Fruit fly (Drosophila melanogaster) whole organism, embryonic: ENCODE results near the gene CG31636.

Experiments
- ATbp ChIP-seq: fragments of 200-800 bp; sonication (Bioruptor generic); optimal IDR thresholded peaks from 2 replicates; lab custom pipeline; 2017; ENCODE audit warnings: missing biosample characterization, mild to moderate bottlenecking, missing genetic modification characterization, missing genetic modification reagents
- Aef1 ChIP-seq: fragments of 200-800 bp; sonication (Bioruptor generic); IDR thresholded peaks from 3 replicates; pipeline ENCODE4 v1.3.6; 2022; ENCODE audit warnings: missing biosample characterization, missing genetic modification characterization
- Antp ChIP-seq: fragments of 200-800 bp; sonication (Bioruptor generic); optimal IDR thresholded peaks from 3 replicates; lab custom pipeline; 2016; ENCODE audit warnings: missing biosample characterization, missing genetic modification characterization
- Awh ChIP-seq: fragments of 200-800 bp; sonication (Bioruptor generic); IDR thresholded peaks from 2 replicates; pipeline ENCODE4, ENCODE4 v1.3.6; 2022; ENCODE audit warnings: missing biosample characterization, missing genetic modification characterization
- B-H1 ChIP-seq: fragments of 200-800 bp; sonication (Bioruptor generic); IDR thresholded peaks from 3 replicates; pipeline ENCODE4 v1.3.6; 2022; ENCODE audit warnings: missing biosample characterization, missing genetic modification characterization
- C15 ChIP-seq: fragments of 200-800 bp; sonication (Bioruptor generic); IDR thresholded peaks from 3 replicates; pipeline ENCODE4 v1.3.6; 2022; ENCODE audit warnings: missing biosample characterization, missing genetic modification characterization
- CG10565 ChIP-seq: fragments of 200-800 bp; sonication (Bioruptor generic); optimal IDR thresholded peaks from 3 replicates; lab custom pipeline; 2016; ENCODE audit warnings: missing biosample characterization, mild to moderate bottlenecking, missing genetic modification characterization
- CG10654 ChIP-seq: fragments of 200-800 bp; sonication (Bioruptor generic); optimal IDR thresholded peaks from 2 replicates; lab custom pipeline; 2016; ENCODE audit warnings: missing biosample characterization, missing genetic modification characterization
- CG10959 ChIP-seq: fragments of 200-800 bp; sonication (Bioruptor generic); IDR thresholded peaks from 2 replicates; pipeline ENCODE4 v1.3.6; 2022; ENCODE audit warnings: missing biosample characterization, missing genetic modification characterization
- CG11456 ChIP-seq: fragments of 200-800 bp; sonication (Bioruptor generic); IDR thresholded peaks from 3 replicates; pipeline ENCODE4 v1.3.6; 2022; ENCODE audit warnings: missing biosample characterization, missing genetic modification characterization
- CG12155 ChIP-seq: fragments of 200-800 bp; sonication (Bioruptor generic); optimal IDR thresholded peaks from 3 replicates; lab custom pipeline; 2016; ENCODE audit warnings: missing biosample characterization, missing genetic modification characterization
- CG15011 ChIP-seq: fragments of 200-800 bp; sonication (Bioruptor generic); optimal IDR thresholded peaks from 3 replicates; lab custom pipeline; 2018; ENCODE audit warnings: missing biosample characterization, mild to moderate bottlenecking, missing genetic modification characterization
- CG16863 ChIP-seq: fragments of 200-800 bp; sonication (Bioruptor generic); optimal IDR thresholded peaks from 3 replicates; lab custom pipeline; 2016; ENCODE audit warnings: missing biosample characterization, missing genetic modification characterization
- CG17829 ChIP-seq: fragments of 200-800 bp; optimal IDR thresholded peaks from 2 replicates; lab custom pipeline; 2019; ENCODE audit warnings: missing biosample characterization, mild to moderate bottlenecking, missing genetic modification characterization, moderate library complexity
- CG18476 ChIP-seq: fragments of 200-800 bp; sonication (Bioruptor generic); optimal IDR thresholded peaks from 2 replicates; lab custom pipeline; 2016; ENCODE audit warnings: missing biosample characterization, mild to moderate bottlenecking, missing genetic modification characterization
- CG2202 ChIP-seq: fragments of 200-800 bp; sonication (Bioruptor generic); optimal IDR thresholded peaks from 2 replicates; lab custom pipeline; 2018; ENCODE audit warnings: missing biosample characterization, mild to moderate bottlenecking, missing genetic modification characterization
- CG33557 ChIP-seq: fragments of 200-800 bp; sonication (Bioruptor generic); optimal IDR thresholded peaks from 2 replicates; lab custom pipeline; 2019; ENCODE audit warnings: missing biosample characterization, mild to moderate bottlenecking, missing genetic modification characterization, moderate library complexity
- CG3407 ChIP-seq: fragments of 200-800 bp; sonication (Bioruptor generic); optimal IDR thresholded peaks from 2 replicates; lab custom pipeline; 2018; ENCODE audit warnings: missing biosample characterization, mild to moderate bottlenecking, missing genetic modification characterization
- CG4424 ChIP-seq: fragments of 200-800 bp; sonication (Bioruptor generic); optimal IDR thresholded peaks from 3 replicates; lab custom pipeline; 2016; ENCODE audit warnings: missing biosample characterization, missing genetic modification characterization
- CG4617 ChIP-seq: fragments of 200-800 bp; sonication (Bioruptor generic); optimal IDR thresholded peaks from 3 replicates; lab custom pipeline; 2016; ENCODE audit warnings: missing biosample characterization, missing genetic modification characterization, borderline replicate concordance
- CG6813 ChIP-seq: fragments of 200-800 bp; sonication (Bioruptor generic); optimal IDR thresholded peaks from 2 replicates; lab custom pipeline; 2017; ENCODE audit warnings: missing biosample characterization, missing genetic modification characterization, mild to moderate bottlenecking, moderate library complexity, missing genetic modification reagents
- CG7928 ChIP-seq: fragments of 200-800 bp; sonication (Bioruptor generic); optimal IDR thresholded peaks from 2 replicates; lab custom pipeline; 2017; ENCODE audit warnings: missing biosample characterization, mild to moderate bottlenecking, missing genetic modification characterization
- CG7963 ChIP-seq: fragments of 200-800 bp; sonication (Bioruptor generic); IDR thresholded peaks from 3 replicates; pipeline ENCODE4 v1.3.6; 2022; ENCODE audit warnings: missing biosample characterization, missing genetic modification characterization; ENCODE audit not compliant: partially characterized antibody
- CG9727 ChIP-seq: fragments of 200-800 bp; sonication (Bioruptor generic); optimal IDR thresholded peaks from 3 replicates; lab custom pipeline; 2017; ENCODE audit warnings: missing biosample characterization, mild to moderate bottlenecking, missing genetic modification characterization
- Dad ChIP-seq: fragments of 200-800 bp; sonication (Bioruptor generic); optimal IDR thresholded peaks from 3 replicates; lab custom pipeline; 2016; ENCODE audit warnings: missing biosample characterization, missing genetic modification characterization
- Dfd ChIP-seq, 2 experiments: fragments of >200 bp; optimal IDR thresholded peaks; 2 replicates each; lab custom pipeline; 2017; ENCODE audit warnings: missing biosample characterization in 2 of 2, missing genetic modification characterization in 2 of 2
- Drgx ChIP-seq: fragments of 200-800 bp; sonication (Bioruptor generic); IDR thresholded peaks from 2 replicates; pipeline ENCODE4 v1.3.6; 2022; ENCODE audit warnings: missing biosample characterization, missing genetic modification characterization
- E2f1 ChIP-seq: fragments of 200-800 bp; sonication (Bioruptor generic); IDR thresholded peaks from 2 replicates; pipeline ENCODE4 v1.3.6; 2022; ENCODE audit warnings: missing biosample characterization, missing genetic modification characterization
- Eip74EF ChIP-seq, 2 experiments: fragments of 200-800 bp in 1 of 2; fragments of >200 bp in 1 of 2; sonication (Bioruptor generic) in 1 of 2; optimal IDR thresholded peaks; 2 replicates each; lab custom pipeline; 2017 to 2019; ENCODE audit warnings: missing biosample characterization in 2 of 2, missing genetic modification characterization in 2 of 2, mild to moderate bottlenecking in 1 of 2, moderate library complexity in 1 of 2
- H2.0 ChIP-seq: fragments of 200-800 bp; sonication (Bioruptor generic); IDR thresholded peaks from 2 replicates; pipeline ENCODE4 v1.3.6; 2022; ENCODE audit warnings: missing biosample characterization, missing genetic modification characterization
- MBD-R2 ChIP-seq: fragments of 200-800 bp; sonication (Bioruptor generic); IDR thresholded peaks from 2 replicates; pipeline ENCODE4 v1.3.6; 2022; ENCODE audit warnings: missing biosample characterization, missing genetic modification characterization
- Rx ChIP-seq: fragments of 200-800 bp; sonication (Bioruptor generic); IDR thresholded peaks from 2 replicates; pipeline ENCODE4 v1.3.6; 2022; ENCODE audit warnings: missing biosample characterization, missing genetic modification characterization
- Sox102F ChIP-seq: fragments of 200-800 bp; sonication (Bioruptor generic); optimal IDR thresholded peaks from 2 replicates; lab custom pipeline; 2018; ENCODE audit warnings: missing biosample characterization, mild to moderate bottlenecking, missing genetic modification characterization, moderate library complexity
- Stat92E ChIP-seq, 3 experiments: fragments of >200 bp in 2 of 3; fragments of 200-800 bp in 1 of 3; sonication (Bioruptor generic) in 1 of 3; optimal IDR thresholded peaks; 2 replicates each; lab custom pipeline; 2017 to 2019; ENCODE audit warnings: missing biosample characterization in 3 of 3, missing genetic modification characterization in 3 of 3, mild to moderate bottlenecking in 1 of 3, moderate library complexity in 1 of 3
- Taf1 ChIP-seq: fragments of 200-800 bp; sonication (Bioruptor generic); IDR thresholded peaks from 2 replicates; pipeline ENCODE4 v1.3.6; 2022; ENCODE audit warnings: missing biosample characterization, missing genetic modification characterization
- Usf ChIP-seq: fragments of 200-800 bp; sonication (Bioruptor generic); optimal IDR thresholded peaks from 2 replicates; lab custom pipeline; 2017; ENCODE audit warnings: missing genotype, missing biosample characterization, missing genetic modification characterization
- ato ChIP-seq: fragments of 200-800 bp; sonication (Bioruptor generic); IDR thresholded peaks from 2 replicates; pipeline ENCODE4 v1.3.6; 2022; ENCODE audit warnings: missing biosample characterization, missing genetic modification characterization; ENCODE audit not compliant: partially characterized antibody
- chinmo ChIP-seq: fragments of 200-800 bp; sonication (Bioruptor generic); IDR thresholded peaks from 4 replicates; pipeline ENCODE4 v1.3.6; 2022; ENCODE audit warnings: missing biosample characterization, missing genetic modification characterization; ENCODE audit not compliant: partially characterized antibody
- ems ChIP-seq: fragments of 200-800 bp; sonication (Bioruptor generic); optimal IDR thresholded peaks from 3 replicates; lab custom pipeline; 2016; ENCODE audit warnings: missing biosample characterization, missing genetic modification characterization
- nerfin-2 ChIP-seq: fragments of 200-800 bp; sonication (Bioruptor generic); IDR thresholded peaks from 2 replicates; pipeline ENCODE4 v1.3.6; 2022; ENCODE audit warnings: missing biosample characterization, missing genetic modification characterization; ENCODE audit not compliant: partially characterized antibody
- row ChIP-seq: fragments of 200-800 bp; sonication (Bioruptor generic); IDR thresholded peaks from 3 replicates; pipeline ENCODE4 v1.3.6; 2022; ENCODE audit warnings: missing biosample characterization, missing genetic modification characterization
- sc ChIP-seq, 3 experiments: fragments of >200 bp in 2 of 3; fragments of 200-800 bp in 1 of 3; sonication (Bioruptor generic) in 1 of 3; optimal IDR thresholded peaks; 2 replicates in 2 of 3; 3 replicates in 1 of 3; lab custom pipeline; 2017; ENCODE audit warnings: mild to moderate bottlenecking in 1 of 3, missing biosample characterization in 1 of 3, missing genetic modification characterization in 1 of 3, missing genetic modification reagents in 1 of 3
- sens ChIP-seq: fragments of 200-800 bp; sonication (Bioruptor generic); peaks from one replicate; lab custom pipeline; 2016; ENCODE audit warnings: missing biosample characterization, missing genetic modification characterization
- sqz ChIP-seq: fragments of 200-800 bp; sonication (Bioruptor generic); optimal IDR thresholded peaks from 3 replicates; lab custom pipeline; 2018; ENCODE audit warnings: missing biosample characterization, mild to moderate bottlenecking, missing genetic modification characterization
- ttk ChIP-seq: fragments of 200-800 bp; sonication (Bioruptor generic); IDR thresholded peaks from 2 replicates; pipeline ENCODE4 v2.1.2; 2022; ENCODE audit warnings: missing biosample characterization, missing genetic modification characterization
- usp ChIP-seq: fragments of >200 bp; optimal IDR thresholded peaks from 2 replicates; lab custom pipeline; 2017; ENCODE audit warnings: missing biosample characterization, missing genetic modification characterization
- zfh1 ChIP-seq: fragments of 200-800 bp; sonication (Bioruptor generic); IDR thresholded peaks from 3 replicates; pipeline ENCODE4 v1.3.6; 2022; ENCODE audit warnings: missing biosample characterization, missing genetic modification characterization

The CG31636 gene

dm6 chr2L:6683992-6684882 lies 26.3 kb upstream of the CG31636 start, which contains the start of gene Nhe3 (continued):
- peak; percentile 81 for TF ChIP-seq CG18476
- peak; percentile 46 for TF ChIP-seq CG7928 (GFP tag; lab: Kevin White, UChicago)
- peak; percentile 78 for TF ChIP-seq ttk (GFP tag; lab: Robert Waterston, UW)
- peak; percentile 67 for TF ChIP-seq Drgx
- TF ChIP-seq CG10565 (GFP tag; lab: Kevin White, UChicago) = peak; percentile 25
- TF ChIP-seq CG10654 (GFP tag; lab: Kevin White, UChicago) = peak; percentile 81
- TF ChIP-seq CG4424 (GFP tag; lab: Kevin White, UChicago) = peak; percentile 81
- peak; percentile 63 for TF ChIP-seq Usf (GFP tag; lab: Kevin White, UChicago)
- peak; percentile 73 for TF ChIP-seq CG4617 (GFP tag; lab: Kevin White, UChicago)
- TF ChIP-seq usp = no peak
- peak; percentile 76 for TF ChIP-seq Awh (GFP tag; lab: Robert Waterston, UW)
- peak; percentile 77 for TF ChIP-seq Taf1 (GFP tag; lab: Robert Waterston, UW)
- peak; percentile 88; the same call in 2 of the 3 replicates for TF ChIP-seq zfh1 (GFP tag; lab: Robert Waterston, UW)
- TF ChIP-seq Rx (GFP tag; lab: Robert Waterston, UW) = peak; percentile 80
- 0 out of 3 replicates have a peak, but pooled peaks have one; percentile 12 for TF ChIP-seq CG7963 (GFP tag; lab: Robert Waterston, UW)
- 0 out of 2 replicates have a peak, but pooled peaks have one; percentile 38 for TF ChIP-seq ato (GFP tag; lab: Robert Waterston, UW)
- TF ChIP-seq CG2202 = peak; percentile 36
- peak; percentile 85 for TF ChIP-seq Dad (GFP tag; lab: Kevin White, UChicago)
- peak; percentile 87 for TF ChIP-seq ems (GFP tag; lab: Kevin White, UChicago)
- TF ChIP-seq CG6813 (GFP tag; lab: Kevin White, UChicago) = peak; percentile 60
- TF ChIP-seq CG15011 (GFP tag; lab: Kevin White, UChicago) = peak; percentile 72
- TF ChIP-seq nerfin-2 (GFP tag; lab: Robert Waterston, UW) = no peak
- peak; percentile 74 for TF ChIP-seq ATbp
- peak; percentile 30 for TF ChIP-seq CG33557 (GFP tag; lab: Kevin White, UChicago)
- peak; percentile 77 for TF ChIP-seq MBD-R2
- peak; percentile 74 for TF ChIP-seq sqz (GFP tag; lab: Kevin White, UChicago)
- TF ChIP-seq sc (optimal IDR thresholded peaks at IDR 0.05; lab: Kevin White, UChicago) = no peak
- peak; percentile 57 for TF ChIP-seq sc (GFP tag; optimal IDR thresholded peaks at IDR 0.05; lab: Kevin White, UChicago)
- peak; percentile 85 for TF ChIP-seq CG9727 (GFP tag; lab: Kevin White, UChicago)
- peak; percentile 77 for TF ChIP-seq Antp (GFP tag; lab: Kevin White, UChicago)
- TF ChIP-seq CG16863 (GFP tag; lab: Kevin White, UChicago) = peak; percentile 77
- TF ChIP-seq C15 (GFP tag; lab: Robert Waterston, UW) = peak; percentile 65; the same call in 1 of the 3 replicates
- no peak for TF ChIP-seq Sox102F (GFP tag; lab: Kevin White, UChicago)
- peak; percentile 68; the same call in 1 of the 3 replicates for TF ChIP-seq B-H1 (GFP tag; lab: Robert Waterston, UW)
- peak; percentile 75 for TF ChIP-seq CG17829 (tag; lab: Kevin White, UChicago)
- peak; percentile 89 for TF ChIP-seq Aef1 (GFP tag; lab: Robert Waterston, UW)
- peak; percentile 71 for TF ChIP-seq E2f1 (GFP tag; lab: Robert Waterston, UW)
- TF ChIP-seq row = peak; percentile 95
- TF ChIP-seq CG11456 (GFP tag; lab: Robert Waterston, UW) = peak; percentile 87
- TF ChIP-seq CG10959 = peak; percentile 68
- TF ChIP-seq Eip74EF (GFP tag; optimal IDR thresholded peaks at IDR 0.05; lab: Kevin White, UChicago) = peak in 1 of 2 experiments; percentile 49
- peak; percentile 62 for TF ChIP-seq H2.0 (GFP tag; lab: Robert Waterston, UW)
- peak; percentile 81; the same call in 2 of the 4 replicates for TF ChIP-seq chinmo (GFP tag; lab: Robert Waterston, UW)
- TF ChIP-seq Stat92E (GFP tag; optimal IDR thresholded peaks at IDR 0.05; lab: Kevin White, UChicago) = peak in 1 of 3 experiments; percentile 84
- TF ChIP-seq CG12155 = peak; percentile 79
- peak; percentile 39 for TF ChIP-seq CG3407 (GFP tag; lab: Kevin White, UChicago)
- peak; percentile 97 for TF ChIP-seq sens
- no peak for TF ChIP-seq Dfd (GFP tag; optimal IDR thresholded peaks at IDR 0.05; lab: Kevin White, UChicago)
